Worm (Caenorhabditis elegans) whole organism, young adult: ENCODE results near the gene C52E4.12.

ENCODE experiments used
- B0019.2 ChIP-seq: fragments of 200-800 bp; sonication (Bioruptor generic); conservative IDR thresholded peaks from 2 replicates; pipeline ENCODE4 v1.3.6; 2022; ENCODE audit warnings: missing genetic modification reagents, missing genetic modification characterization, missing compliant biosample characterization
- C06A6.2 ChIP-seq: fragments of 200-800 bp; sonication (Bioruptor generic); conservative IDR thresholded peaks from 2 replicates; pipeline ENCODE4 v1.3.6; 2022; ENCODE audit warnings: missing genetic modification characterization, missing compliant biosample characterization
- F23B12.7 ChIP-seq: sonication (generic microtip); optimal IDR thresholded peaks from 2 replicates; lab custom pipeline; 2017; ENCODE audit warnings: missing genetic modification characterization, mild to moderate bottlenecking, missing compliant biosample characterization, antibody characterized with exemption, moderate library complexity; ENCODE audit not compliant: insufficient read depth
- F37B4.10 ChIP-seq: fragments of 200-800 bp; sonication (Bioruptor generic); IDR thresholded peaks from 2 replicates; pipeline ENCODE4 v1.3.6; 2022; ENCODE audit warnings: missing genetic modification characterization, missing compliant biosample characterization
- F39B2.1 ChIP-seq: fragments of 200-800 bp; sonication (Bioruptor generic); IDR thresholded peaks from 2 replicates; pipeline ENCODE4 v1.3.6; 2022; ENCODE audit warnings: missing genetic modification reagents, missing genetic modification characterization, missing compliant biosample characterization
- F52B5.7 ChIP-seq: sonication (generic microtip); optimal IDR thresholded peaks from 2 replicates; lab custom pipeline; 2016; ENCODE audit warnings: mild to moderate bottlenecking, missing genetic modification characterization, missing compliant biosample characterization
- F55B11.4 ChIP-seq: sonication (generic microtip); optimal IDR thresholded peaks from 2 replicates; lab custom pipeline; 2016; ENCODE audit warnings: missing compliant biosample characterization, missing genetic modification characterization, borderline replicate concordance; ENCODE audit not compliant: insufficient read depth
- K12H6.12 ChIP-seq: fragments of 200-800 bp; sonication (Bioruptor generic); optimal IDR thresholded peaks from 2 replicates; lab custom pipeline; 2018; ENCODE audit warnings: mild to moderate bottlenecking, missing genetic modification characterization, missing compliant biosample characterization
- T26A5.8 ChIP-seq: sonication (generic microtip); optimal IDR thresholded peaks from 2 replicates; lab custom pipeline; 2016; ENCODE audit warnings: missing genetic modification characterization, missing compliant biosample characterization
- Y53F4B.3 ChIP-seq: fragments of 200-800 bp; sonication (Bioruptor generic); IDR thresholded peaks from 2 replicates; pipeline ENCODE4 v1.3.6; 2022; ENCODE audit warnings: missing genetic modification reagents, missing genetic modification characterization, missing compliant biosample characterization
- Y53G8AR.9 ChIP-seq: fragments of 200-800 bp; sonication (Bioruptor generic); conservative IDR thresholded peaks from 2 replicates; pipeline ENCODE4 v1.3.6; 2022; ENCODE audit warnings: missing genetic modification reagents, missing genetic modification characterization, missing compliant biosample characterization
- ZK185.1 ChIP-seq: sonication (generic microtip); optimal IDR thresholded peaks from 2 replicates; lab custom pipeline; 2016; ENCODE audit warnings: mild to moderate bottlenecking, missing genetic modification characterization, missing compliant biosample characterization; ENCODE audit not compliant: poor library complexity, severe bottlenecking
- ama-1 ChIP-seq, 3 experiments: fragments of 150-350 bp in 1 of 3; sonication (generic microtip) in 2 of 3; optimal IDR thresholded peaks; 2 replicates each; lab custom pipeline; 2014 to 2018; ENCODE audit warnings: missing biosample characterization in 2 of 3, missing genetic modification characterization in 2 of 3, missing genetic modification reagents in 2 of 3
- bed-1 ChIP-seq: fragments of 200-800 bp; sonication (Bioruptor generic); IDR thresholded peaks from 2 replicates; pipeline ENCODE4 v1.3.6; 2022; ENCODE audit warnings: missing genetic modification reagents, missing genetic modification characterization, missing compliant biosample characterization
- ceh-100 ChIP-seq: fragments of 200-800 bp; sonication (Bioruptor generic); IDR thresholded peaks from 2 replicates; pipeline ENCODE4 v1.3.6; 2022; ENCODE audit warnings: missing genetic modification reagents, missing genetic modification characterization, missing compliant biosample characterization
- ceh-27 ChIP-seq: fragments of 200-800 bp; sonication (Bioruptor generic); optimal IDR thresholded peaks from 2 replicates; lab custom pipeline; 2018; ENCODE audit warnings: mild to moderate bottlenecking, missing genetic modification characterization, moderate library complexity, missing compliant biosample characterization
- ceh-40 ChIP-seq: fragments of 200-800 bp; sonication (Bioruptor generic); IDR thresholded peaks from 2 replicates; pipeline ENCODE4 v1.3.6; 2022; ENCODE audit warnings: missing genetic modification characterization, missing compliant biosample characterization
- ceh-58 ChIP-seq: fragments of 200-800 bp; sonication (Bioruptor generic); IDR thresholded peaks from 2 replicates; pipeline ENCODE4 v1.3.6; 2022; ENCODE audit warnings: missing genetic modification characterization, missing compliant biosample characterization
- die-1 ChIP-seq: sonication (generic microtip); optimal IDR thresholded peaks from 2 replicates; lab custom pipeline; 2016; ENCODE audit warnings: missing genotype, mild to moderate bottlenecking, missing genetic modification characterization, missing compliant biosample characterization
- dpl-1 ChIP-seq: fragments of 150-350 bp; optimal IDR thresholded peaks from 2 replicates; lab custom pipeline; 2014; ENCODE audit warnings: missing biosample characterization, missing genetic modification reagents, missing genetic modification characterization
- egl-18 ChIP-seq: fragments of 200-800 bp; sonication (Bioruptor generic); IDR thresholded peaks from 2 replicates; pipeline ENCODE4 v1.3.6; 2022; ENCODE audit warnings: missing genetic modification reagents, missing genetic modification characterization, missing compliant biosample characterization
- egl-44 ChIP-seq: fragments of 200-800 bp; sonication (Bioruptor generic); IDR thresholded peaks from 2 replicates; pipeline ENCODE4 v1.3.6; 2022; ENCODE audit warnings: missing genetic modification reagents, missing genetic modification characterization, missing compliant biosample characterization
- ekl-4 ChIP-seq: fragments of 200-800 bp; sonication (Bioruptor generic); IDR thresholded peaks from 2 replicates; pipeline ENCODE4 v1.3.6; 2022; ENCODE audit warnings: missing genetic modification reagents, missing genetic modification characterization, missing compliant biosample characterization
- hlh-12 ChIP-seq: sonication (generic microtip); optimal IDR thresholded peaks from 2 replicates; lab custom pipeline; 2016; ENCODE audit warnings: missing genetic modification characterization, missing compliant biosample characterization
- hrde-1 ChIP-seq: sonication (generic microtip); optimal IDR thresholded peaks from 2 replicates; lab custom pipeline; 2016; ENCODE audit warnings: missing genetic modification characterization, mild to moderate bottlenecking, missing compliant biosample characterization, moderate library complexity, missing genotype, missing genetic modification reagents, borderline replicate concordance
- hsf-1 ChIP-seq: fragments of 200-800 bp; sonication (Bioruptor generic); IDR thresholded peaks from 2 replicates; pipeline ENCODE4 v1.3.6; 2022; ENCODE audit warnings: missing genetic modification reagents, missing genetic modification characterization, missing compliant biosample characterization
- let-526 ChIP-seq: fragments of 200-800 bp; sonication (Bioruptor generic); IDR thresholded peaks from 2 replicates; pipeline ENCODE4 v1.3.6; 2022; ENCODE audit warnings: missing genetic modification reagents, missing genetic modification characterization, missing compliant biosample characterization
- lin-40 ChIP-seq: sonication (generic microtip); optimal IDR thresholded peaks from 2 replicates; lab custom pipeline; 2016; ENCODE audit warnings: missing genetic modification characterization, mild to moderate bottlenecking, missing compliant biosample characterization, missing genotype, missing genetic modification reagents
- lin-54 ChIP-seq: fragments of 200-800 bp; sonication (Bioruptor generic); optimal IDR thresholded peaks from 2 replicates; lab custom pipeline; 2018; ENCODE audit warnings: mild to moderate bottlenecking, missing genetic modification characterization, missing compliant biosample characterization
- lir-1 ChIP-seq: fragments of 200-800 bp; sonication (Bioruptor generic); conservative IDR thresholded peaks from 2 replicates; pipeline ENCODE4 v1.3.6; 2022; ENCODE audit warnings: missing genetic modification reagents, missing genetic modification characterization, missing compliant biosample characterization
- lsy-27 ChIP-seq: sonication (generic microtip); optimal IDR thresholded peaks from 2 replicates; lab custom pipeline; 2017; ENCODE audit warnings: missing genetic modification characterization, mild to moderate bottlenecking, missing compliant biosample characterization, antibody characterized with exemption, missing genotype, borderline replicate concordance; ENCODE audit not compliant: insufficient read depth
- madf-10 ChIP-seq: sonication (generic microtip); optimal IDR thresholded peaks from 2 replicates; lab custom pipeline; 2016; ENCODE audit warnings: mild to moderate bottlenecking, missing genetic modification characterization, missing compliant biosample characterization
- mcd-1 ChIP-seq: fragments of 200-800 bp; sonication (Bioruptor generic); IDR thresholded peaks from 2 replicates; pipeline ENCODE4 v1.3.6; 2022; ENCODE audit warnings: missing genetic modification reagents, missing genetic modification characterization, missing compliant biosample characterization
- mel-28 ChIP-seq: sonication (generic microtip); optimal IDR thresholded peaks from 2 replicates; lab custom pipeline; 2016; ENCODE audit warnings: borderline replicate concordance, mild to moderate bottlenecking, missing genetic modification characterization, missing compliant biosample characterization
- mxl-1 ChIP-seq: sonication (generic microtip); optimal IDR thresholded peaks from 2 replicates; lab custom pipeline; 2016; ENCODE audit warnings: missing genetic modification characterization, missing compliant biosample characterization
- nhr-179 ChIP-seq: sonication (generic microtip); optimal IDR thresholded peaks from 2 replicates; lab custom pipeline; 2016; ENCODE audit warnings: mild to moderate bottlenecking, missing genetic modification characterization, missing compliant biosample characterization
- rpc-1 ChIP-seq, 2 experiments: fragments of 150-350 bp in 1 of 2; sonication (generic microtip) in 1 of 2; optimal IDR thresholded peaks; 2 replicates each; lab custom pipeline; 2014 to 2018; ENCODE audit warnings: missing biosample characterization in 1 of 2, missing genetic modification characterization in 1 of 2, missing genetic modification reagents in 1 of 2, missing genotype in 1 of 2
- snpc-1.3 ChIP-seq: sonication (generic microtip); optimal IDR thresholded peaks from 2 replicates; lab custom pipeline; 2017; ENCODE audit warnings: missing genetic modification characterization, mild to moderate bottlenecking, missing compliant biosample characterization, antibody characterized with exemption, moderate library complexity, missing genotype, missing genetic modification reagents; ENCODE audit not compliant: insufficient read depth
- somi-1 ChIP-seq: fragments of 200-800 bp; sonication (Bioruptor generic); optimal IDR thresholded peaks from 2 replicates; lab custom pipeline; 2018; ENCODE audit warnings: mild to moderate bottlenecking, missing genetic modification characterization, missing compliant biosample characterization
- unc-62 ChIP-seq: fragments of 150-350 bp; optimal IDR thresholded peaks from 2 replicates; lab custom pipeline; 2014; ENCODE audit warnings: missing biosample characterization, missing genetic modification reagents, missing genetic modification characterization
- xnd-1 ChIP-seq: sonication (generic microtip); optimal IDR thresholded peaks from 2 replicates; lab custom pipeline; 2016; ENCODE audit warnings: missing genotype, missing genetic modification reagents, missing genetic modification characterization, missing compliant biosample characterization
- zfh-2 ChIP-seq: fragments of 200-800 bp; sonication (Bioruptor generic); conservative IDR thresholded peaks from 2 replicates; pipeline ENCODE4 v1.3.6; 2022; ENCODE audit warnings: missing genetic modification reagents, missing genetic modification characterization, missing compliant biosample characterization
- ztf-18 ChIP-seq: sonication (generic microtip); optimal IDR thresholded peaks from 2 replicates; lab custom pipeline; 2016; ENCODE audit warnings: missing genotype, mild to moderate bottlenecking, missing genetic modification characterization, missing compliant biosample characterization
- ztf-26 ChIP-seq: sonication (generic microtip); optimal IDR thresholded peaks from 2 replicates; lab custom pipeline; 2017; ENCODE audit warnings: missing genetic modification characterization, missing compliant biosample characterization
- ztf-28 ChIP-seq: fragments of 200-800 bp; sonication (Bioruptor generic); IDR thresholded peaks from 2 replicates; pipeline ENCODE4 v1.3.6; 2022; ENCODE audit warnings: missing genetic modification reagents, missing genetic modification characterization, missing compliant biosample characterization

Gene C52E4.12

ce11 chrV:12001747-12002456 is 5.9 kb downstream of the C52E4.12 start, which contains the start of gene gcy-33 (continued):
- TF ChIP-seq hrde-1 (peak; percentile 83), lsy-27 (tag; lab: Kevin White, UChicago) (peak; percentile 64), zfh-2 (GFP tag; lab: Robert Waterston, UW) (no peak), bed-1 (GFP tag; lab: Robert Waterston, UW) (no peak), T26A5.8 (tag; lab: Kevin White, UChicago) (peak; percentile 83), die-1 (tag; lab: Kevin White, UChicago) (peak; percentile 89), lin-40 (peak; percentile 87), xnd-1 (tag; lab: Kevin White, UChicago) (no peak), hlh-12 (peak; percentile 64), ZK185.1 (tag; lab: Kevin White, UChicago) (peak; percentile 85), mcd-1 (GFP tag; lab: Robert Waterston, UW) (peak; percentile 80), mxl-1 (tag; lab: Kevin White, UChicago) (peak; percentile 73), dpl-1 (GFP tag; lab: Kevin White, UChicago) (no peak), B0019.2 (GFP tag; lab: Robert Waterston, UW) (no peak), egl-18 (GFP tag; lab: Robert Waterston, UW) (no peak), rpc-1 (optimal IDR thresholded peaks at IDR 0.05; lab: Kevin White, UChicago) (peak; percentile 87), rpc-1 (tag; optimal IDR thresholded peaks at IDR 0.05; lab: Kevin White, UChicago) (peak; percentile 88), unc-62 (GFP tag; lab: Kevin White, UChicago) (no peak), hsf-1 (GFP tag; lab: Robert Waterston, UW) (peak; percentile 68), ceh-58 (0 out of 2 replicates have a peak, but pooled peaks have one; percentile 15), F23B12.7 (tag; lab: Kevin White, UChicago) (no peak), ztf-26 (peak; percentile 86), mel-28 (tag; lab: Kevin White, UChicago) (no peak), F55B11.4 (tag; lab: Kevin White, UChicago) (no peak), nhr-179 (tag; lab: Kevin White, UChicago) (peak; percentile 61), ztf-28 (GFP tag; lab: Robert Waterston, UW) (peak; percentile 74; the same call in 1 of the 2 replicates), ama-1 (optimal IDR thresholded peaks at IDR 0.05; lab: Kevin White, UChicago) (no peak), ama-1 (GFP tag; optimal IDR thresholded peaks at IDR 0.05; lab: Kevin White, UChicago) (peak; percentile 13 to 80), ztf-18 (peak; percentile 75), K12H6.12 (tag; lab: Kevin White, UChicago) (peak; percentile 70), somi-1 (GFP tag; lab: Kevin White, UChicago) (peak; percentile 36), F52B5.7 (tag; lab: Kevin White, UChicago) (peak; percentile 85), Y53G8AR.9 (GFP tag; lab: Robert Waterston, UW) (peak; percentile 66; the same call in 1 of the 2 replicates), madf-10 (tag; lab: Kevin White, UChicago) (peak; percentile 89), lir-1 (GFP tag; lab: Robert Waterston, UW) (peak; percentile 59; the same call in 1 of the 2 replicates), let-526 (GFP tag; lab: Robert Waterston, UW) (peak; percentile 77), egl-44 (peak; percentile 90), ceh-40 (GFP tag; lab: Robert Waterston, UW) (peak; percentile 12; the same call in 1 of the 2 replicates), ceh-27 (GFP tag; lab: Kevin White, UChicago) (peak; percentile 86), lin-54 (GFP tag; lab: Kevin White, UChicago) (peak; percentile 73), ceh-100 (GFP tag; lab: Robert Waterston, UW) (peak; percentile 79), Y53F4B.3 (GFP tag; lab: Robert Waterston, UW) (0 out of 2 replicates have a peak, but pooled peaks have one; percentile 32), C06A6.2 (GFP tag; lab: Robert Waterston, UW) (peak; percentile 72; the same call in 1 of the 2 replicates), snpc-1.3 (tag; lab: Kevin White, UChicago) (peak; percentile 87), F37B4.10 (no peak), ekl-4 (GFP tag; lab: Robert Waterston, UW) (peak; percentile 91), F39B2.1 (GFP tag; lab: Robert Waterston, UW) (0 out of 2 replicates have a peak, but pooled peaks have one; percentile 7)
